Worm (Caenorhabditis elegans): Measurements from ENCODE around the gene lgc-40.

DNA sequence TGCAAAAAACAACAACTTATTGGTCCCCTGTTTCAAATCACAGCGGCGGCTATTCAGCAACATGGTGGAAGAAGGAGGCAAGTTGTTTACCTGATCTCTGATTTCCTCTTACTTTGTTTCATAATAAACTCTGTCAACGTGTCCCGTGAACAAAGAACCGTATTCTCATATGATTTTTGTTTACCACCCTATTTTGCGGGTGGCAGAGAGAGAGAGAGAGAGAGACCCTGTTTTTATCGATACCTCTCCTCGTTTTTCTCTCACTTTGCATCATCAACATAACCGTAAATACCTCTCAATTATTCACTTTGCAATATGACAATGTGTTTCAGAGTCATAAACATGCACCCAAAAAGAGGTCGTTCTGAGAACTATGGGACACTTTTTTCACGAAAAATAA lies 42.4 kb upstream of the lgc-40 start:
- TF ChIP-seq ztf-29 (GFP tag; IDR thresholded peaks at IDR 0.05) (no peak), tab-1 (GFP tag; IDR thresholded peaks at IDR 0.05) (no peak), flt-1 (GFP tag; IDR thresholded peaks at IDR 0.05) (no peak)

Data from whole organism, midembryonic.